Worm (Caenorhabditis elegans) whole organism, L3 larva: ENCODE data around the gene daf-12.

Experiments
- R02D3.7 ChIP-seq: fragments of 150-350 bp; optimal IDR thresholded peaks from 2 replicates; lab custom pipeline; 2014; ENCODE audit warnings: missing biosample characterization, missing genetic modification characterization
- ZK546.5 ChIP-seq: sonication (generic microtip); optimal IDR thresholded peaks from 2 replicates; lab custom pipeline; 2017; ENCODE audit warnings: missing biosample characterization, missing genetic modification characterization
- ama-1 ChIP-seq: fragments of 150-350 bp; optimal IDR thresholded peaks from 2 replicates; lab custom pipeline; 2018
- ceh-16 ChIP-seq: sonication (generic microtip); optimal IDR thresholded peaks from 2 replicates; lab custom pipeline; 2017; ENCODE audit warnings: missing biosample characterization, missing genetic modification characterization
- ceh-28 ChIP-seq: fragments of 150-350 bp; optimal IDR thresholded peaks from 2 replicates; lab custom pipeline; 2014; ENCODE audit warnings: missing biosample characterization, missing genetic modification reagents, missing genetic modification characterization
- ceh-9 ChIP-seq: sonication (generic microtip); optimal IDR thresholded peaks from 2 replicates; lab custom pipeline; 2018; ENCODE audit warnings: missing biosample characterization, missing genetic modification characterization
- daf-12 ChIP-seq: fragments of 150-350 bp; optimal IDR thresholded peaks from 2 replicates; lab custom pipeline; 2014; ENCODE audit warnings: missing biosample characterization, missing genetic modification reagents, missing genetic modification characterization
- egl-5 ChIP-seq: fragments of 150-350 bp; optimal IDR thresholded peaks from 2 replicates; lab custom pipeline; 2017; ENCODE audit warnings: missing biosample characterization, missing genetic modification reagents, missing genetic modification characterization, inconsistent platforms
- elt-2 ChIP-seq: sonication (generic microtip); optimal IDR thresholded peaks from 2 replicates; lab custom pipeline; 2016; ENCODE audit warnings: missing genetic modification reagents, mild to moderate bottlenecking, missing genetic modification characterization, missing compliant biosample characterization
- elt-3 ChIP-seq, 3 experiments: fragments of 150-350 bp in 1 of 3; sonication (generic microtip) in 2 of 3; optimal IDR thresholded peaks; 2 replicates in 2 of 3; 4 replicates in 1 of 3; lab custom pipeline; 2014 to 2017; ENCODE audit warnings: missing biosample characterization in 3 of 3, missing genetic modification characterization in 3 of 3
- fos-1 ChIP-seq: fragments of 150-350 bp; optimal IDR thresholded peaks from 2 replicates; lab custom pipeline; 2014; ENCODE audit warnings: missing biosample characterization, missing genetic modification characterization
- hmg-11 ChIP-seq: sonication (generic microtip); optimal IDR thresholded peaks from 2 replicates; lab custom pipeline; 2016; ENCODE audit warnings: missing genetic modification characterization, missing compliant biosample characterization
- lin-15B ChIP-seq: fragments of 150-350 bp; optimal IDR thresholded peaks from 2 replicates; lab custom pipeline; 2014; ENCODE audit warnings: missing biosample characterization, missing genetic modification characterization
- lin-39 ChIP-seq: fragments of 150-350 bp; optimal IDR thresholded peaks from 2 replicates; lab custom pipeline; 2018; ENCODE audit warnings: missing biosample characterization, missing genetic modification reagents, missing genetic modification characterization
- lsy-12 ChIP-seq: sonication (generic microtip); optimal IDR thresholded peaks from 2 replicates; lab custom pipeline; 2016; ENCODE audit warnings: mild to moderate bottlenecking, missing genetic modification characterization, missing compliant biosample characterization
- mdl-1 ChIP-seq: fragments of 150-350 bp; optimal IDR thresholded peaks from 2 replicates; lab custom pipeline; 2014; ENCODE audit warnings: missing biosample characterization, missing genetic modification characterization
- nfya-1 ChIP-seq: sonication (generic microtip); optimal IDR thresholded peaks from 2 replicates; lab custom pipeline; 2017; ENCODE audit warnings: missing genetic modification characterization, mild to moderate bottlenecking, missing compliant biosample characterization, antibody characterized with exemption, moderate library complexity; ENCODE audit not compliant: insufficient read depth
- nhr-11 ChIP-seq: fragments of 150-350 bp; optimal IDR thresholded peaks from 2 replicates; lab custom pipeline; 2014; ENCODE audit warnings: missing biosample characterization, missing genetic modification characterization
- nhr-12 ChIP-seq: fragments of 150-350 bp; optimal IDR thresholded peaks from 2 replicates; lab custom pipeline; 2014; ENCODE audit warnings: missing biosample characterization, missing genetic modification characterization
- nhr-23 ChIP-seq: fragments of 150-350 bp; optimal IDR thresholded peaks from 2 replicates; lab custom pipeline; 2014; ENCODE audit warnings: missing biosample characterization, missing genetic modification reagents, missing genetic modification characterization
- nhr-237 ChIP-seq: fragments of 150-350 bp; optimal IDR thresholded peaks from 2 replicates; lab custom pipeline; 2014; ENCODE audit warnings: missing biosample characterization, missing genetic modification characterization
- nhr-25 ChIP-seq: sonication (generic microtip); optimal IDR thresholded peaks from 2 replicates; lab custom pipeline; 2017; ENCODE audit warnings: missing biosample characterization, missing genetic modification characterization
- nhr-28 ChIP-seq: fragments of 150-350 bp; optimal IDR thresholded peaks from 2 replicates; lab custom pipeline; 2014; ENCODE audit warnings: missing biosample characterization, missing genetic modification characterization
- nhr-43 ChIP-seq: sonication (generic microtip); optimal IDR thresholded peaks from 2 replicates; lab custom pipeline; 2016; ENCODE audit warnings: mild to moderate bottlenecking, missing genetic modification characterization, missing compliant biosample characterization; ENCODE audit not compliant: poor library complexity, severe bottlenecking
- pha-4 ChIP-seq: fragments of 150-350 bp; optimal IDR thresholded peaks from 2 replicates; lab custom pipeline; 2014; ENCODE audit warnings: missing biosample characterization, missing genetic modification reagents, missing genetic modification characterization
- pqm-1 ChIP-seq: fragments of 150-350 bp; optimal IDR thresholded peaks from 2 replicates; lab custom pipeline; 2017; ENCODE audit warnings: missing biosample characterization, missing genetic modification characterization, inconsistent platforms
- sea-2 ChIP-seq: fragments of 150-350 bp; sonication (generic microtip); optimal IDR thresholded peaks from 4 replicates; lab custom pipeline; 2014; ENCODE audit warnings: missing biosample characterization, missing genetic modification reagents, missing genetic modification characterization
- tbx-2 ChIP-seq: sonication (generic microtip); optimal IDR thresholded peaks from 2 replicates; lab custom pipeline; 2016; ENCODE audit warnings: mild to moderate bottlenecking, missing genetic modification characterization, missing compliant biosample characterization
- unc-62 ChIP-seq: fragments of 150-350 bp; sonication (generic microtip); optimal IDR thresholded peaks from 4 replicates; lab custom pipeline; 2014; ENCODE audit warnings: missing biosample characterization, missing genetic modification reagents, missing genetic modification characterization
- ztf-11 ChIP-seq: fragments of 150-350 bp; optimal IDR thresholded peaks from 2 replicates; lab custom pipeline; 2014; ENCODE audit warnings: missing biosample characterization, missing genetic modification characterization

The daf-12 gene

DNA sequence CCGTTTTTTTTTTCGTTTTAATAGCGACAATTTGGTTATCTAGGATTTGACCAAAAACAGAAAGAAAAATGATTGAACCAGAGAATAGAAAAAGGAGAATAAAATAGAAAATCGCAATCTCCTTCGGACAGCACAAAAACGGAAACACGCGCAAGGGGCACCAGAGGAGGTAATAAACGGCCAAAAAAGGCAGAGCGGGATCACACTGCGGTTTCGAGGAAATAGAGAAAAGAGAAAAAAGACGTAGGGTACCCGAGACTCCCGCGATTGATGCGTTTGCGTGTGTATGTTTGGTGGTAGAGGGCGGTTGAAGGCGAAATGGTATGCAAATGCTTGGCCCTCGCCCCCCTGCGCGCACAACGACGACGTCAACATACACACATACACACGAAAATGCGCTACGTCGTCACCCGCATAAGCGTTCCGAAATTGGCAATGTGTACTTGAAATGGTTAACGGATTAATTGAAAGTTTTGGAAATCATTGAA, 39.2 kb upstream of the daf-12 start:
- TF ChIP-seq nhr-237 (tag; lab: Kevin White, UChicago) (no peak), daf-12 (tag; lab: Kevin White, UChicago) (no peak), lin-39 (peak; percentile 16), ztf-11 (tag; lab: Kevin White, UChicago) (no peak)
- TF ChIP-seq, all 47 proteins: peak for 1

DNA sequence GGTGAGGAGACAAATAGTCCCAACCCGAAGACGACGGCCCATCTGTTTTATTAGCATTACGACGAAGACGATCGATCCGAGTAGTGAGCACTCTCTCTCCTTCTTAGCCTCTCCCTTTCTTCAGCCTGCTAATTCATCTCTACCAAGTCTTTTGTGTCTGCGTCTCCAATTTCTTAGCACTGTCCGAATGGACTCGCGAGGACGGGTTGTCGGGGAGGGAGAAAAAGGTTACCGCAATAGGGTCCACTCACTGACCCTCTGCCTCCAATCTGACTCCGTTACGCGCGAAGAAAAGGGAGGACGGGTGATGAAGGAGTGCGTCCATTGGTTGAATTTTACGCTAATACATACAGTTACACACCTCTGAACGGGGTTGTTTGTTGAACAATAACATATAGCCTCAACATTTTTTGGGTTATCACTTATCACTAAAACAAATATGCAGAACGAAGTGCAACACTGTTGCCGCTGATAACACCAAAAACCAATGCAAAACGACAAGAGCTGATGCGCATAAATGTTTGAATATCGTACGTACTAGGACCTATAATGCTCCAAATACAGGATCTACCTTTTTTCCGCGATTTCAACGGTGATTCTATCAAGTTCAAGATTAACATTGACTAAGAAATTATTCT, 38.0 kb upstream of the daf-12 start:
- TF ChIP-seq lsy-12 (peak; percentile 22), pqm-1 (peak; percentile 15), elt-2 (tag; lab: Kevin White, UChicago) (peak; percentile 66), hmg-11 (tag; lab: Kevin White, UChicago) (peak; percentile 55), nhr-25 (tag; lab: Kevin White, UChicago) (peak; percentile 11), ZK546.5 (tag; lab: Kevin White, UChicago) (no peak), ama-1 (lab: Kevin White, UChicago) (peak; percentile 33), nfya-1 (peak; percentile 93), lin-39 (peak; percentile 78), nhr-23 (no peak), pha-4 (peak; percentile 34), ceh-28 (peak; percentile 35), sea-2 (GFP tag; lab: Kevin White, UChicago) (no peak)

DNA sequence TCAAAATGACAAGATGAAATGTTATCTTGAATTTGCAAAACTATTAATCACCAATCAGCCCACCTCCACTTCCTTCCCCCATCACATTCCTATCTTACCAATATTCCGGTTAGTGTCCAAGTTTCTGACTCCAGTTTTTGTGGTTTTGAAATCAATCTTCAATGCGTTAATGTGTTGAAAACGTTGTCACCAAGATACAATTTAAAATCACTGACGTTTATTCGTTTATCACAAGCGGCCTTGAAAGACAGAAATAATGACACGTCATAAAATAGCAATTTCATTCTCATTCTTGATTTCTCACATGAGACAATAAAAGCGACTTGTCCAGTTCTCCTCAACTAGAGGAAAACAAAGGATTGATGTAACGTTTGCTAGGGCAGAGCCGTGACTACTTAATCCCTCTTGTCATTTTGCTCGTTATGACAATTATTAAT, 36.0 kb upstream of the daf-12 start:
- TF ChIP-seq fos-1 (no peak), elt-3 (tag; optimal IDR thresholded peaks at IDR 0.05; lab: Kevin White, UChicago) (peak in 1 of 3 experiments; percentile 20), nfya-1 (peak; percentile 26), nhr-23 (peak; percentile 20), nhr-12 (no peak), nhr-25 (tag; lab: Kevin White, UChicago) (peak; percentile 43), egl-5 (tag; lab: Kevin White, UChicago) (peak; percentile 89), nhr-43 (tag; lab: Kevin White, UChicago) (peak; percentile 39), lin-39 (peak; percentile 10), elt-2 (tag; lab: Kevin White, UChicago) (peak; percentile 32), R02D3.7 (no peak)

DNA sequence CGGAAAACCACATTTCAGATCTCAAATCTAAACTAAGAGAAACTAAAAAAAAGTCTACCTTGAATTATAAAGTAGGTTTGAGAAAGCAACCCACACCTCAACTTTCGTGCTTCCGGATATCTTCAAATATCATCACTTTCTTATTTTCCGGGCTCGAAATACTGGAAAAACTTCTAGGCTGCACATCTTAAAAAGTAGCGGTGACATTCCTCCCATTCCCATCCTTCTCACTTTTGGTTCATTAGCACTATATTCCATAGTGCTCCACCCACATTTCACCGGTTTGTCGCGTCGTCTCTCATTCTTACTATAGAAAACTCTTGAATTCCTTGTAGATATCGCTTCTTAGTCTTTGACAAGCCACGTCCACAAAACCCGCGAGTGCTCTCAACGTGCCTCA, 31.3 kb upstream of the daf-12 start, which contains the start of gene flp-19:
TSS of gene flp-19 (plus strand) at position 301 of the 400 bp plus-strand sequence.
- TF ChIP-seq R02D3.7 (no peak), fos-1 (no peak), tbx-2 (no peak), nhr-237 (tag; lab: Kevin White, UChicago) (no peak), lin-15B (tag; lab: Kevin White, UChicago) (no peak), ceh-9 (tag; lab: Kevin White, UChicago) (no peak), lin-39 (no peak), nhr-25 (tag; lab: Kevin White, UChicago) (no peak)

DNA sequence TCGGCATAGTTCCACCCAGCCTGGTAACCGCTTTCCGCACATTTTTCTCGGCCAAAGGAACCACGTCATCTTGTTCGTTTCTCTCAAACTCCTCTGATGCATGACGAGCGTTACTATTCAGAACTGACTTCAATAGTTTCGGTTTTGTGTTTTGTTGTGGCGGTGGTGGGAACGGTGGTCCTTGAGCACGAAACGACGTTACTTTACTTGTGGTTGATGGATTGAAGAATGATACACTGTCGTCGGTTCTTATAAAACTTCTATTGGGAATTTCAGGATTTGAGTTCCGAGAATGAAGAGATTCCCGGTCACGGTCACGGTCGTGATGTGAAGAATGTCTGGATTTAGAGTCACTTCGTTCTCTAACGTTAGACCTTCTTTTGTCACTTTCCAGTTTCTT, 25.8 kb upstream of the daf-12 start:
- TF ChIP-seq ama-1 (lab: Kevin White, UChicago) (no peak), ceh-16 (tag; lab: Kevin White, UChicago) (no peak), nhr-28 (tag; lab: Kevin White, UChicago) (no peak), lin-39 (no peak), ceh-28 (no peak), nhr-11 (tag; lab: Kevin White, UChicago) (no peak), mdl-1 (no peak), elt-2 (tag; lab: Kevin White, UChicago) (no peak), lsy-12 (no peak), hmg-11 (tag; lab: Kevin White, UChicago) (no peak), tbx-2 (no peak), pha-4 (no peak), unc-62 (GFP tag; lab: Kevin White, UChicago) (no peak), nhr-25 (tag; lab: Kevin White, UChicago) (no peak)

DNA sequence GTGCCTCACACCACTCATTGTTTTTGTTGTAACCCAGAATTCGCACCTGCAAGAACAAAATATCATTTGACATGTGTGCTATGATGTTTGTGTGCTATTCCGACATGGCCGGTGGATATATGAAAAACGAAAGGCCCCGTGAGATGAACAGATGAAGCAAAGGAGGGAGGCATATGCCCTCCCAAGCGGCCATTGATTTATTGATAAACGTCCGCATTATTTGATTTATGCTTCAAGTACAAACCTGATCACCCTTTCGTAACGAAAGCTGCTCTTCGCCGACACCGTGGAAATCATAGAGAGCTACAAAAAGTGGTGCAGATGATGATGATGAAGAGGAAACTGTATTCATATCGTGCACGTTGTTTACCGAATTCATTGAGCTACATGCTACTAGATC, 23.4 kb upstream of the daf-12 start:
- peak; percentile 1 for TF ChIP-seq egl-5 (tag; lab: Kevin White, UChicago)
- TF ChIP-seq ztf-11 (tag; lab: Kevin White, UChicago): no peak
